Fruit fly (Drosophila melanogaster) whole organism, embryonic: ENCODE measurements around the gene CG11699.
A peak's percentile ranks its signal among the peaks of the same experiment; 100 is the strongest.

ENCODE experiments used
- CG10267 ChIP-seq: fragments of 200-800 bp; sonication (Bioruptor generic); optimal IDR thresholded peaks from 2 replicates; lab custom pipeline; 2018; ENCODE audit warnings: missing biosample characterization, mild to moderate bottlenecking, missing genetic modification characterization, moderate library complexity
- CG11560 ChIP-seq: fragments of 200-800 bp; sonication (Bioruptor generic); IDR thresholded peaks from 3 replicates; pipeline ENCODE4 v1.3.6; 2022; ENCODE audit warnings: missing biosample characterization, missing genetic modification characterization
- CG12299 ChIP-seq: fragments of 200-800 bp; sonication (Bioruptor generic); optimal IDR thresholded peaks from 2 replicates; lab custom pipeline; 2018; ENCODE audit warnings: missing biosample characterization, mild to moderate bottlenecking, missing genetic modification characterization
- CG12391 ChIP-seq: fragments of 200-800 bp; sonication (Bioruptor generic); optimal IDR thresholded peaks from 3 replicates; lab custom pipeline; 2018; ENCODE audit warnings: missing biosample characterization, mild to moderate bottlenecking, missing genetic modification characterization, moderate library complexity
- CG2199 ChIP-seq: fragments of 200-800 bp; sonication (Bioruptor generic); IDR thresholded peaks from 3 replicates; pipeline ENCODE4 v1.3.6; 2022; ENCODE audit warnings: missing biosample characterization, missing genetic modification characterization
- CG2889 ChIP-seq: fragments of 200-800 bp; sonication (Bioruptor generic); IDR thresholded peaks from 3 replicates; pipeline ENCODE4 v1.3.6; 2022; ENCODE audit warnings: missing biosample characterization, missing genetic modification characterization
- CG31388 ChIP-seq: fragments of 200-800 bp; sonication (Bioruptor generic); optimal IDR thresholded peaks from 2 replicates; lab custom pipeline; 2016; ENCODE audit warnings: missing biosample characterization, missing genetic modification characterization
- CG32767 ChIP-seq: fragments of 200-800 bp; sonication (Bioruptor generic); IDR thresholded peaks from 2 replicates; pipeline ENCODE4 v1.3.6; 2022; ENCODE audit warnings: missing biosample characterization, missing genetic modification characterization
- CG3838 ChIP-seq: fragments of 200-800 bp; sonication (Bioruptor generic); optimal IDR thresholded peaks from 3 replicates; lab custom pipeline; 2016; ENCODE audit warnings: missing biosample characterization, missing genetic modification characterization
- CG4617 ChIP-seq: fragments of 200-800 bp; sonication (Bioruptor generic); optimal IDR thresholded peaks from 3 replicates; lab custom pipeline; 2016; ENCODE audit warnings: missing biosample characterization, missing genetic modification characterization, borderline replicate concordance
- CG4707 ChIP-seq: fragments of 200-800 bp; sonication (Bioruptor generic); optimal IDR thresholded peaks from 2 replicates; lab custom pipeline; 2018; ENCODE audit warnings: missing biosample characterization, mild to moderate bottlenecking, missing genetic modification characterization, moderate library complexity
- CG4730 ChIP-seq: fragments of 200-800 bp; sonication (Bioruptor generic); IDR thresholded peaks from 2 replicates; pipeline ENCODE4 v1.3.6; 2022; ENCODE audit warnings: missing biosample characterization, missing genetic modification characterization
- CG7963 ChIP-seq: fragments of 200-800 bp; sonication (Bioruptor generic); IDR thresholded peaks from 3 replicates; pipeline ENCODE4 v1.3.6; 2022; ENCODE audit warnings: missing biosample characterization, missing genetic modification characterization; ENCODE audit not compliant: partially characterized antibody
- CG8359 ChIP-seq: fragments of 200-800 bp; sonication (Bioruptor generic); optimal IDR thresholded peaks from 2 replicates; lab custom pipeline; 2017; ENCODE audit warnings: missing biosample characterization, mild to moderate bottlenecking, missing genetic modification characterization, borderline replicate concordance
- CG8388 ChIP-seq: fragments of 200-800 bp; sonication (Bioruptor generic); optimal IDR thresholded peaks from 2 replicates; lab custom pipeline; 2019; ENCODE audit warnings: missing biosample characterization, mild to moderate bottlenecking, missing genetic modification characterization, moderate library complexity
- CG8924 ChIP-seq: fragments of 200-800 bp; optimal IDR thresholded peaks from 3 replicates; lab custom pipeline; 2019; ENCODE audit warnings: missing biosample characterization, mild to moderate bottlenecking, missing genetic modification characterization, moderate library complexity
- Dip2 ChIP-seq: fragments of 200-800 bp; sonication (Bioruptor generic); IDR thresholded peaks from 2 replicates; pipeline ENCODE4 v1.3.6; 2022; ENCODE audit warnings: missing biosample characterization, missing genetic modification characterization
- Dip3 ChIP-seq: fragments of 200-800 bp; sonication (Bioruptor generic); optimal IDR thresholded peaks from 3 replicates; lab custom pipeline; 2016; ENCODE audit warnings: missing biosample characterization, missing genetic modification characterization
- Drgx ChIP-seq: fragments of 200-800 bp; sonication (Bioruptor generic); IDR thresholded peaks from 2 replicates; pipeline ENCODE4 v1.3.6; 2022; ENCODE audit warnings: missing biosample characterization, missing genetic modification characterization
- Ets65A ChIP-seq: fragments of 200-800 bp; sonication (Bioruptor generic); peaks from one replicate; lab custom pipeline; 2016; ENCODE audit warnings: missing biosample characterization, missing genetic modification characterization
- Gug ChIP-seq: fragments of 200-800 bp; sonication (Bioruptor generic); IDR thresholded peaks from 4 replicates; pipeline ENCODE4 v1.3.6; 2022; ENCODE audit warnings: missing biosample characterization, missing genetic modification characterization
- H2.0 ChIP-seq: fragments of 200-800 bp; sonication (Bioruptor generic); IDR thresholded peaks from 2 replicates; pipeline ENCODE4 v1.3.6; 2022; ENCODE audit warnings: missing biosample characterization, missing genetic modification characterization
- Six4 ChIP-seq: fragments of 200-800 bp; sonication (Bioruptor generic); optimal IDR thresholded peaks from 2 replicates; lab custom pipeline; 2016; ENCODE audit warnings: missing biosample characterization, missing genetic modification characterization
- Ssrp ChIP-seq: fragments of 200-800 bp; sonication (Bioruptor generic); optimal IDR thresholded peaks from 2 replicates; lab custom pipeline; 2018; ENCODE audit warnings: missing biosample characterization, mild to moderate bottlenecking, missing genetic modification characterization, moderate library complexity
- TFAM ChIP-seq: fragments of 200-800 bp; sonication (Bioruptor generic); optimal IDR thresholded peaks from 2 replicates; lab custom pipeline; 2017; ENCODE audit warnings: missing biosample characterization, missing genetic modification characterization, inconsistent platforms
- Xrp1 ChIP-seq: fragments of 200-800 bp; sonication (Bioruptor generic); IDR thresholded peaks from 2 replicates; pipeline ENCODE4 v1.3.6; 2022; ENCODE audit warnings: missing biosample characterization, missing genetic modification characterization
- YL-1 ChIP-seq: fragments of 200-800 bp; sonication (Bioruptor generic); optimal IDR thresholded peaks from 3 replicates; lab custom pipeline; 2017; ENCODE audit warnings: missing biosample characterization, mild to moderate bottlenecking, missing genetic modification characterization
- kah ChIP-seq: fragments of 200-800 bp; sonication (Bioruptor generic); optimal IDR thresholded peaks from 2 replicates; lab custom pipeline; 2018; ENCODE audit warnings: missing biosample characterization, mild to moderate bottlenecking, missing genetic modification characterization
- peb ChIP-seq: fragments of 200-800 bp; sonication (Bioruptor generic); IDR thresholded peaks from 2 replicates; pipeline ENCODE4 v1.3.6; 2022; ENCODE audit warnings: missing biosample characterization, missing genetic modification characterization
- row ChIP-seq: fragments of 200-800 bp; sonication (Bioruptor generic); IDR thresholded peaks from 3 replicates; pipeline ENCODE4 v1.3.6; 2022; ENCODE audit warnings: missing biosample characterization, missing genetic modification characterization
- tin ChIP-seq: fragments of 200-800 bp; sonication (Bioruptor generic); optimal IDR thresholded peaks from 3 replicates; lab custom pipeline; 2016; ENCODE audit warnings: missing biosample characterization, missing genetic modification characterization
- twi ChIP-seq: fragments of 200-800 bp; optimal IDR thresholded peaks from 2 replicates; lab custom pipeline; 2019; ENCODE audit warnings: missing biosample characterization, mild to moderate bottlenecking, missing genetic modification characterization, moderate library complexity

The CG11699 gene

DNA sequence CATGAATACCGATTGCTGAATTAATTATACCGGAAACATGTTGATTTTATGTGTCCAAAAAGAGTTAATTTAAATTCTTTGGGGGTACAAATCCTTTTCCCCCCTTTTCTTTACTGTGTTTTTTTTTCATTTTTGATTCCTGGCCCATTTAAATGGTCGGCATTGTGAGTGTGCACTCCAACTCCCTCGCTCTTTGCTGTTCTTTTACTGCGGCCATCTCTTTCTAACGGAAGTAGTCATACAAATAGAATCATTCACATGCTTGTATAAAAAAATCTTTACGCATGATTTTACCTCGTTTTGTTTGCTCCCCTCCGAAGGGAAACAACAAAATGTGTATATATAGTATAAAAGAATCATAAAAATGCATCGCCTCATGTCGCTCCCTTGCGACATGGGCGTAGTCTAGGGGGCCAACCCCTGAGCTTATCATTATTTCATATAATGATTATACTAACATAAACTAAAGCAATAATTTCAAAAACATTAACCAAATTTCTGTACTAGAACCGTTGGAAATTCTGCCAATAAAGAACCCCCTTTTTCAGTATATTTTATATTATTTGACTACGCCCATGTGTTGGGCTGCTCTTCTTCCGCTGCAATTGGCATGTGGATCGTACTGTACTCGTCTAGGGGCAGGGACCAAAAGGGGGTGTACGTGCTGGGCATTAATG is 42.3 kb upstream of the CG11699 start (continued):
- TF ChIP-seq Dip3 (no peak), CG3838 (GFP tag; lab: Kevin White, UChicago) (peak; percentile 25), CG8924 (tag; lab: Kevin White, UChicago) (peak; percentile 87), CG32767 (GFP tag; lab: Robert Waterston, UW) (peak; percentile 75), CG12391 (tag; lab: Kevin White, UChicago) (peak; percentile 81), peb (GFP tag; lab: Robert Waterston, UW) (peak; percentile 67), kah (GFP tag; lab: Kevin White, UChicago) (peak; percentile 66), CG4730 (GFP tag; lab: Robert Waterston, UW) (peak; percentile 60), CG10267 (tag; lab: Kevin White, UChicago) (peak; percentile 82), CG4707 (peak; percentile 78)

DNA sequence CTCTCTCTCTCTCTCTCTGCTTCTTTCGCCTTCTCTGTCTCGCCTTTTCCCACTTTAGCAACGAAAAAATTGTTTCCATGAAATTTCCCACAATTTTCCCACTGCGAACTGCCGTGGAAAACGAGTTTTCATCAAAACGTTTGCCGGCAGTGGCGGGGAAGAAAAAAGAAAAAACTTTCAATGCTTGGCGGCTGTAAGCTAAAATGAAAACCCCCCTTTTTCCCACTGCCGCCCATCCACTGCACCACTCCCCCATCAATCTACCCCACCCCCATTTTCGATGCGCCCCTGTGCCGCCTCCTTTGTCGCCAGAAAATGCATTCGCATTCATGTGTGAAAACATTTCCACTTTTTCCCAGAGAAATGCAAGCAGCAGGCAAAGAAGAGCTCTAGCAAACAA is 39.2 kb upstream of the CG11699 start:
- TF ChIP-seq Gug (GFP tag; lab: Robert Waterston, UW), result no peak
- TF ChIP-seq CG7963 (GFP tag; lab: Robert Waterston, UW), result no peak
- TF ChIP-seq Xrp1 (GFP tag; lab: Robert Waterston, UW), result 0 out of 2 replicates have a peak, but pooled peaks have one; percentile 29
- TF ChIP-seq CG8359 (GFP tag; lab: Kevin White, UChicago), result peak; percentile 20
- no peak for TF ChIP-seq Ssrp (tag; lab: Kevin White, UChicago)
- TF ChIP-seq CG2889 (GFP tag; lab: Robert Waterston, UW), result no peak
- TF ChIP-seq CG12299 (tag; lab: Kevin White, UChicago), result no peak
- TF ChIP-seq YL-1 (GFP tag; lab: Kevin White, UChicago), result no peak
- no peak for TF ChIP-seq Dip2 (GFP tag; lab: Robert Waterston, UW)
- no peak for TF ChIP-seq CG2199 (GFP tag; lab: Robert Waterston, UW)
- TF ChIP-seq Six4 (GFP tag; lab: Kevin White, UChicago), result no peak
- peak; percentile 71 for TF ChIP-seq Drgx
- no peak for TF ChIP-seq row (GFP tag; lab: Robert Waterston, UW)
- TF ChIP-seq H2.0 (GFP tag; lab: Robert Waterston, UW), result no peak
- TF ChIP-seq CG11560, result no peak
- TF ChIP-seq, all 482 proteins: peak for 3

DNA sequence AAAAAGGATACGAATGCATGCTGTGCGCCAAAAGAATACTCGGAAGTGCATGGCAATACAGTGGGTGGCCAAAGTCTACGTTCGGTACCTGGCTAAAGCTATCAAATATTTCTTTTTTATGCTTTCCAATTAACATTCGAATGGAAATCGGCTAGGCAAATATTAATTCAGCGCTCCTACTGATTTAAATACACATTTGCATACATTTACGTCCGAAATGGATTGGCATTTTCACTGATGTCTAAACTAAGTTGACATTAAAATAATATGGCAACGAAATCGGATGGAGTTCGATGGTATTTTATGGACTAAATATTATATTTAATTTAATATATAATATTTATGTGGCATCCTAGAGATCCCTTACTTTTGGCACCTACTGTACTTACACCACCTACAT is 27.9 kb upstream of the CG11699 start:
- TF ChIP-seq CG8388 (GFP tag; lab: Kevin White, UChicago) (peak; percentile 35), CG4617 (GFP tag; lab: Kevin White, UChicago) (no peak), CG31388 (GFP tag; lab: Kevin White, UChicago) (no peak), tin (GFP tag; lab: Kevin White, UChicago) (no peak), TFAM (GFP tag; lab: Kevin White, UChicago) (no peak)

DNA sequence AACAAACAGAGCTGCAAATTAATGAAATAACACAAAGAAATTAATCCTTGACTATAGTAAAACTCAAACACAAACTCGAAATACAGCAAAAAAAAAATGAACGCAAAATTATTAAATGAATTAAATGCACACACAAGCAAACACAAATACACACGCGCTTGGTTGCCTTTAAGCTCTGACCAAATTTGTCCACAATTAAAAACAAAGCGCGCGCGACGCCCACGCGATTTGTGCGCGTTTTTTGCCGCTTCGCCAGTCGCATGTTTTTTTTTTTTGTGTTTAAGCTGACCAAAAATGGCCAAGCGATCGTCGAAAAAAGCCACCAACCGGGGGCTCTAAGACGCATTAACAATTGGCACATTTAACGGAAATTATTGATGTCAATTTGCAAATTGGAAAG is 27.1 kb upstream of the CG11699 start:
- TF ChIP-seq Ets65A (peak; percentile 82), twi (tag; lab: Kevin White, UChicago) (no peak), CG8359 (GFP tag; lab: Kevin White, UChicago) (peak; percentile 97)
- TF ChIP-seq, all 482 proteins: peak for 2
